Worm (Caenorhabditis elegans): ENCODE measurements around the gene W10G11.3.

Gene W10G11.3

DNA sequence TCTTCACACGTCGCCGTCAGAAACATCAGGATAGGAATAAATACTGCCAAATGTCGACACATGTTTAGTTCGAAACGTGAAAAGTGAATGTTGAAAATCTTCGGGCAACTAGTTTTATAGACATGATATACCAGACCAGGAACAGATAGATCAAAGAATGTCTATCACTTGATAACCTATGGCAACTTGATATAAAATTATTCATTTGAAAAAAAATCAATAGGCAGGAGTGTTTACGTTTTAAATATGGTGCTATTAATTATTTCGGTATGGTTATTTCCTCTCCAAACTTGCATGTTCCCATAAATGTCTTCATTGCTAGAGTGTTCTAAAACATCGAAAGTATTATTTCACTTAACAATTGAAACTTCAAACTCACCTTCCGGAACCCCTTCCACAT lies 758 bp downstream of the W10G11.3 start, which contains the start of gene W10G11.2:
W10G11.2 (minus strand) TSS at position 101 of the 400 bp plus-strand sequence.
- TF ChIP-seq tbx-11 (GFP tag; IDR thresholded peaks at IDR 0.05) (no peak), sea-1 (GFP tag; conservative IDR thresholded peaks at IDR 0.05) (no peak), flt-1 (GFP tag; IDR thresholded peaks at IDR 0.05) (no peak), ets-7 (tag; optimal IDR thresholded peaks at IDR 0.05) (no peak), ceh-36 (tag; optimal IDR thresholded peaks at IDR 0.05) (no peak), scrt-1 (GFP tag; IDR thresholded peaks at IDR 0.05) (no peak), hmg-4 (GFP tag; optimal IDR thresholded peaks at IDR 0.05) (no peak), tbx-37 (GFP tag; conservative IDR thresholded peaks at IDR 0.05) (no peak), aly-1 (tag; optimal IDR thresholded peaks at IDR 0.05) (no peak), B0310.2 (tag; optimal IDR thresholded peaks at IDR 0.05) (no peak), hnd-1 (tag; optimal IDR thresholded peaks at IDR 0.05) (no peak), ama-1 (optimal IDR thresholded peaks at IDR 0.05) (no peak), tra-4 (tag; optimal IDR thresholded peaks at IDR 0.05) (no peak), F13C5.2 (tag; optimal IDR thresholded peaks at IDR 0.05) (no peak), ceh-13 (GFP tag; optimal IDR thresholded peaks at IDR 0.05) (no peak), hmbx-1 (tag; optimal IDR thresholded peaks at IDR 0.05) (no peak), pes-1 (GFP tag; IDR thresholded peaks at IDR 0.05) (no peak)

DNA sequence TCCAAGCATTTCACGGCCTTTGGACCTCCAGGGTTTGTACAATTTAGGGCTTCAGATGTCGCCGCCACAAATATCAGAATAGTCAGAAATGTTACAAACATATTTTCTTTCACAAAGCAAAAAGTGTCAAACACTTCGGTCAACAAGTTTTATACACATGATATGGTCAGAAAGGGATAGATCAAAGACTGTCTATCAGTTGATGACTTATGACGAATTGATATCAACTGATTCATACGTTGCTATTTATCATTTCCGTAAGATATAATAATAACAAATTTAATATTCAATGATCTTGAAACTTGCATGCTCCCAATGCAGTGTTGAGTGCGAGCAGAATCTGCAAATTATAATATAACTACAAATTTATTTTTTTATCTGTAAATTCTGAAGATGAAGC lies 1.7 kb downstream of the W10G11.3 start, which contains the start of gene W10G11.1:
W10G11.1 (minus strand) TSS at position 101 of the 400 bp plus-strand sequence.
- no peak for TF ChIP-seq ceh-36 (tag; optimal IDR thresholded peaks at IDR 0.05)
- TF ChIP-seq aly-1 (tag; optimal IDR thresholded peaks at IDR 0.05): no peak
- no peak for TF ChIP-seq pes-1 (GFP tag; IDR thresholded peaks at IDR 0.05)
- no peak for TF ChIP-seq tbx-11 (GFP tag; IDR thresholded peaks at IDR 0.05)
- TF ChIP-seq B0310.2 (tag; optimal IDR thresholded peaks at IDR 0.05): no peak
- no peak for TF ChIP-seq ama-1 (optimal IDR thresholded peaks at IDR 0.05)

DNA sequence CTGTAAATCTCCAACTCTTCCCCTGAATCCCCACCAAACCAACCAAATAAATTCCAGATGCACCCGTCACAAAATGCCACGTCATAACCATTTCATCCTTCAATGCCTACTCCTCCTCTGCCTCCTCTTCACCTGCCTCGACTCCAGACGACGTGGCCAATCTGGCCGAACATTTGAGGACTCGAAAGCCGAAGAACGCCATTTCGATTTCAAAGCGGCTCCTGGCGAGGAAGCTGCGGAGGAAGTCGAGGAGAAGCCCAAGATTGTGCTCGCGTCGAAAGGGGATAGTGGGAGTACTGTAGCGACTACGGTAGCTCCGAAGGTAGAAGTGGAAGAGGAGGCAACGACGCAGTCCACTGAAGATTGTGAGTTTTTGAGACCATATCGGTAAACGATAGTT lies 4.9 kb downstream of the W10G11.3 start, which contains the start of gene lgc-45:
lgc-45 (plus strand) TSS at position 56 of the 400 bp plus-strand sequence.
- no peak for TF ChIP-seq aly-1 (tag; optimal IDR thresholded peaks at IDR 0.05)
- TF ChIP-seq tra-4 (tag; optimal IDR thresholded peaks at IDR 0.05): no peak
- no peak for TF ChIP-seq B0310.2 (tag; optimal IDR thresholded peaks at IDR 0.05)
- TF ChIP-seq tbx-11 (GFP tag; IDR thresholded peaks at IDR 0.05): no peak
- no peak for TF ChIP-seq ama-1 (optimal IDR thresholded peaks at IDR 0.05)
- no peak for TF ChIP-seq ets-7 (tag; optimal IDR thresholded peaks at IDR 0.05)
- TF ChIP-seq hnd-1 (tag; optimal IDR thresholded peaks at IDR 0.05): no peak
- TF ChIP-seq hmg-4 (GFP tag; optimal IDR thresholded peaks at IDR 0.05): no peak
- TF ChIP-seq hmbx-1 (tag; optimal IDR thresholded peaks at IDR 0.05): no peak
- no peak for TF ChIP-seq ceh-36 (tag; optimal IDR thresholded peaks at IDR 0.05)
- no peak for TF ChIP-seq pes-1 (GFP tag; IDR thresholded peaks at IDR 0.05)
- TF ChIP-seq F13C5.2 (tag; optimal IDR thresholded peaks at IDR 0.05): no peak
- TF ChIP-seq scrt-1 (GFP tag; IDR thresholded peaks at IDR 0.05): no peak
- no peak for TF ChIP-seq tbx-37 (GFP tag; conservative IDR thresholded peaks at IDR 0.05)
- no peak for TF ChIP-seq ceh-13 (GFP tag; optimal IDR thresholded peaks at IDR 0.05)
- no peak for TF ChIP-seq sea-1 (GFP tag; conservative IDR thresholded peaks at IDR 0.05)
- no peak for TF ChIP-seq flt-1 (GFP tag; IDR thresholded peaks at IDR 0.05)

DNA sequence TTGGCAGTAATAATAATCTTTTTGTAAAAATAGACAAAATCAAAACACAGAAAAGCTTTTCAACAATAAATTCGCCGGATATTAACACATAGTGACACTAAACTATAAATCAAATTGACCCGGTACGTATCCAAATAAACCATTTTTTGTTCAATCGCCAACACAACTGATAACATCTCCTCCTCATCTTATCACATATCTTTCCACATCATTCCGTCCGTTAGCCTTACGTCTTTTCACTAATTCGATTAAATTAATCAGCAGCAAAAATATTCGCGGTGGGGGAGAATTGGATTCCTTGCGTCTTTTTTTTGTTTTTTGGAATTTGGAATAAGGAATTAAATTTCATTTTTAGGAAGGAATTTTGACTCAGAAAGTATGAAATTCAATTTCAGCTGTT lies 5.7 kb downstream of the W10G11.3 start:
- TF ChIP-seq B0310.2 (tag; optimal IDR thresholded peaks at IDR 0.05) (no peak), ceh-36 (tag; optimal IDR thresholded peaks at IDR 0.05) (no peak)

DNA sequence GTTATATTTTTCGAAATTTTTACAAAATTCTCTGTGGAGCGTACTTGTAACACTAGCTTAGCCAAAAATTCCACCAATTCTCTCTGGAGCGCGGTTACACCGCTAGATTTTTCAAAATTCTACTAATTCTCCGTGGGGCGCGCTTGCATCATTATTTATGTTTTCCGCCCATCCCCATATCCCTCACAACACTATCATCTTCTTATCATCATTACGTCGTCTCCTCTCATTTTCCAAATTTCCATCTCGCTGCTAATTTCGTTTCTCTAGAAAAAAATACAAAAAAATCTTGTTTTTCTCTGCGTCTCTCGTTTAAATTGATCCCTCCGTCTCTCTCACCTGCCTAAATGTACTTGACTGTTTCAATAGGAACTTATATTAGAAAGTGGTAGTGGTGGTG lies 7.0 kb downstream of the W10G11.3 start:
- TF ChIP-seq flt-1 (GFP tag; IDR thresholded peaks at IDR 0.05): no peak

DNA sequence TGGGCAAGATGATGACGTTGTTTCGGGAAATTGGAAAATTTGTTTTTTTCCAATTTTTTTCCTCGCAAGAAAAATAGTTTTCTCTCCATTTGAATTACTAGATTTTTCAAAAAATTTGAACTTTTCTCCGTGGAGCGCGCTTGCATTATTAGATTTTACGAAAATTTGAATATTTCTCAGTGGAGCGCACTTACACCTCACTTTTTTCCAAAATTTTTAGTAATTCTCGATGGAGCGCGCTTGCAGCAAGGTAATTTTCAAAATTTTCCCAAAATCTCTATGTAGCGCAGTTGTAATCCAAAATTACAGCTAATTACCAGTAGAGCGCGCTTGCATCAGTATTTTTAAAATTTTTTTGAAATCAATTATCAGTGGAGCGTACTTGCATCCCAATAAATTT lies 7.6 kb downstream of the W10G11.3 start:
- TF ChIP-seq tbx-37 (GFP tag; conservative IDR thresholded peaks at IDR 0.05) (no peak), flt-1 (GFP tag; IDR thresholded peaks at IDR 0.05) (no peak), ceh-13 (GFP tag; optimal IDR thresholded peaks at IDR 0.05) (no peak), B0310.2 (tag; optimal IDR thresholded peaks at IDR 0.05) (no peak)

DNA sequence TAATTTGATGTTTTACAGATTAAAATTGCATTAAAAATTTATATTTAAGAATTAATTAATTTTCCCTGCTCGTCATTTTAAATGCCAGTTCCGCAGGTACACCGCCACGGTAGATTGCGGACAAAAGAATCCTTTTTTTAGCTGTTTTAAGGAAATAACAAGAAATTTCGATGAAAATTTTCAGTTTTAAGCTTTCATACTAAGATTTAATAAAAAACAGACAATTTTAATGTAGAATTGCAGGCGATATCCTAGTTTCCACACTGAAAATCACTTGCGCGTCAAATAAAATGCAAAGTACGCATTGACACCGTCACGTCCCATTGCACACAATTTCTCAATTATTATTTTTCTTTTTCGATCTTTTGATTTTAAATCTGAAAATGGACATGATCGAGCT lies 8.9 kb downstream of the W10G11.3 start, which contains the start of gene dnc-3:
dnc-3 (plus strand) TSS at position 272 of the 400 bp plus-strand sequence.
- TF ChIP-seq F13C5.2 (tag; optimal IDR thresholded peaks at IDR 0.05) (peak; percentile 40), aly-1 (tag; optimal IDR thresholded peaks at IDR 0.05) (no peak)

DNA sequence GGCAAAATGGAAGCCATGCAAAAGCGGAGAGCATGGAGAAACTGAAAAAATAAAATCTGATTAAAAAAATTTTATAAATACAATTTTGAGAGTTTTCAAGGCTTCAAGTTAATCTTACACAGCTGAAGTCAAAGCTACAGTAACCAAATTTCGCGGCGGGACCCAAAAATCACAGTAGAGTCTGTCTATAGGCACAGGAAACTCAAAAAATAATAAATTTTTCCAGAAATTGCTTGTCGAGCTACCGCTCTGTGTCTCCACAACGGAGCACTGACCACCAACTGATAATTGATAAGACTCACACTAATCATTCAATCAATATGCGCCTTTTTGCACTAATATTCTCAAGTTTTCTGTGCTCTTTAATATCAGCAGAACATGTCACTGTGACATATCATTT lies 12.0 kb downstream of the W10G11.3 start, which contains the start of gene W10G11.19:
W10G11.19 (plus strand) TSS at position 301 of the 400 bp plus-strand sequence.
- no peak for TF ChIP-seq tbx-11 (GFP tag; IDR thresholded peaks at IDR 0.05)
- TF ChIP-seq ama-1 (optimal IDR thresholded peaks at IDR 0.05): no peak
- TF ChIP-seq hmbx-1 (tag; optimal IDR thresholded peaks at IDR 0.05): no peak
- TF ChIP-seq sea-1 (GFP tag; conservative IDR thresholded peaks at IDR 0.05): no peak
- no peak for TF ChIP-seq ceh-36 (tag; optimal IDR thresholded peaks at IDR 0.05)
- TF ChIP-seq pes-1 (GFP tag; IDR thresholded peaks at IDR 0.05): no peak
- no peak for TF ChIP-seq tbx-37 (GFP tag; conservative IDR thresholded peaks at IDR 0.05)

DNA sequence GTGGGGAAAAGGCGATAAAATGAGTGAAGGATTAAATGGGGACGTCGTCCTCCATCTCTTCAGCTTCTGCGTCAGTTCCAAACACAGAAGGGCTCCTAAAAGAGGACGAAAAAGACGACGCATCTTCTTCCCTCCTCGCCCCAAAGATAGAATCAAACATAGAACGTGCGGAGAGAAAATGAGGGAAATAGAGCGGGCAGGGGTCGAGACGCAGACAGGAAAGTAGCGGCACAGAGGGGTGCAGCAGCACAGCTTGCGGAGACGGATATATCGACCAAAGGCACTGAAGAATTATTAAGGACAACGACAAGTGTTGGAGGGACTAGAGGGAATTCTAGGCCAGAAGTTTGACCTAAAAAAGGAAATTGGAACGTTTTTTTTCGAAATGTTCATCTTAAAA lies 15.0 kb downstream of the W10G11.3 start:
- no peak for TF ChIP-seq hmbx-1 (tag; optimal IDR thresholded peaks at IDR 0.05)
- TF ChIP-seq hmg-4 (GFP tag; optimal IDR thresholded peaks at IDR 0.05): peak; percentile 54
- 0 out of 2 replicates have a peak, but pooled peaks have one; percentile 6 for TF ChIP-seq tbx-37 (GFP tag; conservative IDR thresholded peaks at IDR 0.05)

Data from whole organism, early embryonic.